Worm (Caenorhabditis elegans): Measurements from ENCODE around the gene pax-2.

pax-2 gene

DNA sequence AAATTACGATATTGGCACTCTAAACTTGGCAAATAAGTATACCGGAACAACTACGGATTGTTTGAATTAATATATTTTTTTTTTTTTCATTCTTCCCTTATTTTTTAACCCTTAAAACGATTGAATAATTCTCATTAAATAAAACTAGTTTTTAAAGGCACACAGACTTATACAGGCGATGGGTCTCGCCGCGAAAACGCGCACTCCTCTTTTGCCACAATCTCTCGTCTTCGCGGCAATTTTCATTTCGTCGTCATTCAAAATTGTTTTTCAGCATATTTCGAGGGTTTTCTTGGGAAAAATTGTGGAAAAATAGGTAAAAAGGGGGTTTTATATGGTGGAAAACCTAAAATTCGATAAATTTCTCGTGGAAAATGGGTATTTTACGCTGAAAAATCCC is 43.2 kb upstream of the pax-2 start (continued):
- no peak for TF ChIP-seq zim-3 (tag; optimal IDR thresholded peaks at IDR 0.05)
- TF ChIP-seq egl-18 (GFP tag; IDR thresholded peaks at IDR 0.05), result no peak
- TF ChIP-seq tlf-1 (GFP tag; optimal IDR thresholded peaks at IDR 0.05), result no peak
- no peak for TF ChIP-seq athp-1 (tag; optimal IDR thresholded peaks at IDR 0.05)
- TF ChIP-seq lag-1 (GFP tag; IDR thresholded peaks at IDR 0.05), result no peak
- TF ChIP-seq C06A6.2 (GFP tag; conservative IDR thresholded peaks at IDR 0.05), result no peak
- TF ChIP-seq akir-1 (GFP tag; optimal IDR thresholded peaks at IDR 0.05), result no peak
- no peak for TF ChIP-seq mel-28 (tag; optimal IDR thresholded peaks at IDR 0.05; ENCODE audit: borderline replicate concordance)
- peak; percentile 54 for TF ChIP-seq lsl-1 (GFP tag; optimal IDR thresholded peaks at IDR 0.05)
- TF ChIP-seq xnd-1 (tag; optimal IDR thresholded peaks at IDR 0.05), result no peak
- no peak for TF ChIP-seq lin-40 (tag; optimal IDR thresholded peaks at IDR 0.05)
- TF ChIP-seq cebp-1 (GFP tag; IDR thresholded peaks at IDR 0.05), result no peak
- no peak for TF ChIP-seq cebp-1 (tag; optimal IDR thresholded peaks at IDR 0.05)
- no peak for TF ChIP-seq madf-10 (tag; optimal IDR thresholded peaks at IDR 0.05)
- no peak for TF ChIP-seq ccch-3 (GFP tag; optimal IDR thresholded peaks at IDR 0.05)
- TF ChIP-seq hlh-12 (tag; optimal IDR thresholded peaks at IDR 0.05), result no peak
- no peak for TF ChIP-seq chd-7 (tag; optimal IDR thresholded peaks at IDR 0.05)
- TF ChIP-seq K11D2.4 (GFP tag; IDR thresholded peaks at IDR 0.05), result no peak
- peak in 1 of 3 experiments; percentile 60 for TF ChIP-seq lin-35 (GFP tag; optimal IDR thresholded peaks at IDR 0.05)
- peak; percentile 38 for TF ChIP-seq lin-54 (GFP tag; optimal IDR thresholded peaks at IDR 0.05)
- peak; percentile 71 for TF ChIP-seq efl-1 (GFP tag; optimal IDR thresholded peaks at IDR 0.05)
- no peak for TF ChIP-seq ztf-18 (tag; optimal IDR thresholded peaks at IDR 0.05)
- TF ChIP-seq tbx-9 (tag; optimal IDR thresholded peaks at IDR 0.05; ENCODE audit: borderline replicate concordance), result no peak
- no peak for TF ChIP-seq snpc-4 (GFP tag; optimal IDR thresholded peaks at IDR 0.05)
- TF ChIP-seq snpc-4 (tag; optimal IDR thresholded peaks at IDR 0.05), result peak in 1 of 4 experiments; percentile 48
- TF ChIP-seq B0035.1 (tag; optimal IDR thresholded peaks at IDR 0.05), result no peak
- peak; percentile 76 for TF ChIP-seq dox-1 (GFP tag; IDR thresholded peaks at IDR 0.05)
- no peak for TF ChIP-seq F52B5.7 (tag; optimal IDR thresholded peaks at IDR 0.05)
- TF ChIP-seq attf-6 (GFP tag; IDR thresholded peaks at IDR 0.05), result no peak
- TF ChIP-seq nhr-120 (GFP tag; IDR thresholded peaks at IDR 0.05), result no peak
- no peak for TF ChIP-seq zfh-2 (GFP tag; conservative IDR thresholded peaks at IDR 0.05)
- no peak for TF ChIP-seq madf-3 (GFP tag; IDR thresholded peaks at IDR 0.05)
- no peak for TF ChIP-seq hlh-26 (GFP tag; conservative IDR thresholded peaks at IDR 0.05)
- no peak for TF ChIP-seq snpc-3.4 (tag; optimal IDR thresholded peaks at IDR 0.05)
- no peak for TF ChIP-seq atf-7 (tag; optimal IDR thresholded peaks at IDR 0.05)
- TF ChIP-seq ama-1 (optimal IDR thresholded peaks at IDR 0.05), result no peak
- TF ChIP-seq ama-1 (GFP tag; optimal IDR thresholded peaks at IDR 0.05), result no peak
- TF ChIP-seq ztf-26 (tag; optimal IDR thresholded peaks at IDR 0.05), result no peak
- TF ChIP-seq dpff-1 (tag; optimal IDR thresholded peaks at IDR 0.05), result no peak
- TF ChIP-seq Y53F4B.3 (GFP tag; IDR thresholded peaks at IDR 0.05), result no peak
- peak; percentile 32 for TF ChIP-seq dpl-1 (GFP tag; optimal IDR thresholded peaks at IDR 0.05)
- TF ChIP-seq attf-3 (GFP tag; conservative IDR thresholded peaks at IDR 0.05), result no peak
- no peak for TF ChIP-seq bed-2 (GFP tag; IDR thresholded peaks at IDR 0.05)
- no peak for TF ChIP-seq F57C9.4 (tag; optimal IDR thresholded peaks at IDR 0.05)
- no peak for TF ChIP-seq snpc-1.1 (tag; optimal IDR thresholded peaks at IDR 0.05; ENCODE audit: insufficient read depth)
- TF ChIP-seq hsf-1 (GFP tag; IDR thresholded peaks at IDR 0.05), result no peak
- TF ChIP-seq lir-1 (GFP tag; conservative IDR thresholded peaks at IDR 0.05), result no peak
- no peak for TF ChIP-seq F37B4.10 (GFP tag; IDR thresholded peaks at IDR 0.05)
- TF ChIP-seq unc-130 (GFP tag; optimal IDR thresholded peaks at IDR 0.05), result no peak
- no peak for TF ChIP-seq K12H6.12 (tag; optimal IDR thresholded peaks at IDR 0.05)
- peak; percentile 92 for TF ChIP-seq hmg-1.2 (GFP tag; IDR thresholded peaks at IDR 0.05)

Data from whole organism, young adult.